Fruit fly (Drosophila melanogaster): ENCODE measurements around the gene PolG1.

DNA sequence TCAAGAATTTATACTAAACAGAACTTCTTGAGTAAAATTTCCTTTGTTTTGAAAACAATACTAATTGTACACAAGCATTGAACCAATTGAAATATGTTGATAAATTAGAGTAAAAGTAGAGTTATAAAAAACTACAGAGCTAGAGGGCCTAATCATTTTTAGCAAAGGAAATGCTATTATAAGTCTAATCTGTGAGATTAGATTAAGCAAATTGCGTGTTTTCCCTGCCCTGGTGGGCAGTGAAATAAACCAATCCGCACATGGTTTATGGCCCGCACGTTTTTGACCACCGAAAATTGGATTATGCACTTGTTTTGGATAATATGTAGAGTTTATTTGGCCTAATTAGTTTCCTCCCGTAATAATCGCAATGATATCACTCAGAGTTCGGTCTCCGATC, 15.0 kb upstream of the PolG1 start:
- TF ChIP-seq psq (optimal IDR thresholded peaks at IDR 0.05): no peak
- no peak for TF ChIP-seq Myc (optimal IDR thresholded peaks at IDR 0.05)

Data from Kc167 (cell line).